Worm (Caenorhabditis elegans): ENCODE measurements around the gene R10H10.7.

ce11 chrIV:10436401-10436800, 22.7 kb upstream of the R10H10.7 start, which contains the start of gene ins-1:
- TF ChIP-seq snpc-4 (tag; optimal IDR thresholded peaks at IDR 0.05) (no peak), lsy-2 (tag; optimal IDR thresholded peaks at IDR 0.05) (no peak), unc-62 (GFP tag; optimal IDR thresholded peaks at IDR 0.05) (no peak), unc-39 (tag; optimal IDR thresholded peaks at IDR 0.05) (no peak), blmp-1 (tag; optimal IDR thresholded peaks at IDR 0.05) (no peak), ces-1 (GFP tag; optimal IDR thresholded peaks at IDR 0.05) (no peak), pha-4 (tag; optimal IDR thresholded peaks at IDR 0.05) (no peak), bed-3 (GFP tag; optimal IDR thresholded peaks at IDR 0.05) (no peak), lin-13 (tag; optimal IDR thresholded peaks at IDR 0.05) (no peak), cnd-1 (tag; optimal IDR thresholded peaks at IDR 0.05) (no peak), nhr-76 (tag; optimal IDR thresholded peaks at IDR 0.05) (no peak)
